Worm (Caenorhabditis elegans) whole organism, L2 larva: ENCODE measurements around the gene W05H7.1.

Experiments
- crh-2 ChIP-seq: sonication (generic microtip); optimal IDR thresholded peaks from 2 replicates; lab custom pipeline; 2017; ENCODE audit warnings: missing biosample characterization, missing genetic modification characterization
- elt-3 ChIP-seq: sonication (generic microtip); optimal IDR thresholded peaks from 2 replicates; lab custom pipeline; 2017; ENCODE audit warnings: missing biosample characterization, missing genetic modification characterization
- lsy-2 ChIP-seq, 2 experiments: fragments of 150-350 bp in 1 of 2; sonication (generic microtip) in 1 of 2; optimal IDR thresholded peaks; 2 replicates each; lab custom pipeline; 2014 to 2017; ENCODE audit warnings: missing biosample characterization in 2 of 2, missing genetic modification characterization in 2 of 2
- mdl-1 ChIP-seq, 2 experiments: fragments of 150-350 bp in 1 of 2; sonication (generic microtip) in 1 of 2; optimal IDR thresholded peaks; 2 replicates each; lab custom pipeline; 2017; ENCODE audit warnings: missing biosample characterization in 2 of 2, missing genetic modification characterization in 2 of 2
- nhr-23 ChIP-seq: fragments of 150-350 bp; optimal IDR thresholded peaks from 2 replicates; lab custom pipeline; 2014; ENCODE audit warnings: missing biosample characterization, missing genetic modification reagents, missing genetic modification characterization
- snpc-4 ChIP-seq: fragments of 150-350 bp; optimal IDR thresholded peaks from 2 replicates; lab custom pipeline; 2014; ENCODE audit warnings: missing biosample characterization, missing genetic modification characterization
- ztf-11 ChIP-seq: sonication (generic microtip); optimal IDR thresholded peaks from 2 replicates; lab custom pipeline; 2017; ENCODE audit warnings: missing biosample characterization, missing genetic modification characterization

- TF ChIP-seq crh-2 (tag; lab: Kevin White, UChicago) (no peak), lsy-2 (tag; optimal IDR thresholded peaks at IDR 0.05; lab: Kevin White, UChicago) (no peak), snpc-4 (no peak), nhr-23 (tag; lab: Kevin White, UChicago) (no peak), ztf-11 (tag; lab: Kevin White, UChicago) (no peak), mdl-1 (tag; optimal IDR thresholded peaks at IDR 0.05; lab: Kevin White, UChicago) (no peak), elt-3 (tag; lab: Kevin White, UChicago) (no peak)
These were observed 49.3 kb upstream of the W05H7.1 start, which contains the start of gene ZK402.5 for ce11 chrX:1401259-1401658.
